Worm (Caenorhabditis elegans) whole organism, mixed stage, embryonic: ENCODE results near the gene unk-1.

ENCODE experiments used
- M03D4.4 ChIP-seq: sonication (generic microtip); optimal IDR thresholded peaks from 2 replicates; lab custom pipeline; 2017; ENCODE audit warnings: mild to moderate bottlenecking, missing genetic modification characterization, missing compliant biosample characterization
- bed-3 ChIP-seq: fragments of 200-800 bp; sonication (Bioruptor generic); optimal IDR thresholded peaks from 3 replicates; lab custom pipeline; 2018; ENCODE audit warnings: mild to moderate bottlenecking, missing genetic modification characterization, moderate library complexity, missing compliant biosample characterization
- blmp-1 ChIP-seq: fragments of 150-350 bp; optimal IDR thresholded peaks from 2 replicates; lab custom pipeline; 2014; ENCODE audit warnings: missing biosample characterization, missing genetic modification characterization
- ceh-39 ChIP-seq: fragments of 150-350 bp; optimal IDR thresholded peaks from 2 replicates; lab custom pipeline; 2014; ENCODE audit warnings: missing biosample characterization, missing genetic modification characterization
- ceh-43 ChIP-seq: fragments of 200-800 bp; sonication (Bioruptor generic); optimal IDR thresholded peaks from 2 replicates; lab custom pipeline; 2018; ENCODE audit warnings: mild to moderate bottlenecking, missing genetic modification characterization, moderate library complexity, missing compliant biosample characterization
- ceh-83 ChIP-seq: fragments of 200-800 bp; sonication (Bioruptor generic); optimal IDR thresholded peaks from 2 replicates; lab custom pipeline; 2018; ENCODE audit warnings: mild to moderate bottlenecking, missing genetic modification characterization, missing compliant biosample characterization
- ces-1 ChIP-seq: fragments of 150-350 bp; optimal IDR thresholded peaks from 2 replicates; lab custom pipeline; 2014; ENCODE audit warnings: missing biosample characterization, missing genetic modification reagents, missing genetic modification characterization
- cnd-1 ChIP-seq: fragments of 200-800 bp; sonication (Bioruptor generic); optimal IDR thresholded peaks from 2 replicates; lab custom pipeline; 2018; ENCODE audit warnings: mild to moderate bottlenecking, missing genetic modification characterization, missing compliant biosample characterization
- drap-1 ChIP-seq: fragments of 200-800 bp; sonication (Bioruptor generic); optimal IDR thresholded peaks from 3 replicates; lab custom pipeline; 2018; ENCODE audit warnings: mild to moderate bottlenecking, missing genetic modification characterization, missing compliant biosample characterization
- elt-3 ChIP-seq: fragments of 150-350 bp; optimal IDR thresholded peaks from 2 replicates; lab custom pipeline; 2014; ENCODE audit warnings: missing biosample characterization, missing genetic modification characterization
- flh-1 ChIP-seq: fragments of 200-800 bp; sonication (Bioruptor generic); optimal IDR thresholded peaks from 2 replicates; lab custom pipeline; 2018; ENCODE audit warnings: mild to moderate bottlenecking, missing genetic modification characterization, moderate library complexity, missing compliant biosample characterization
- ham-2 ChIP-seq: fragments of 200-800 bp; sonication (Bioruptor generic); optimal IDR thresholded peaks from 2 replicates; lab custom pipeline; 2018; ENCODE audit warnings: mild to moderate bottlenecking, missing genetic modification characterization, missing compliant biosample characterization
- hlh-1 ChIP-seq: fragments of 150-350 bp; optimal IDR thresholded peaks from 2 replicates; lab custom pipeline; 2014; ENCODE audit warnings: missing biosample characterization, missing genetic modification reagents, missing genetic modification characterization
- lin-13 ChIP-seq: fragments of 150-350 bp; optimal IDR thresholded peaks from 2 replicates; lab custom pipeline; 2014; ENCODE audit warnings: missing biosample characterization, missing genetic modification characterization
- lin-32 ChIP-seq: fragments of 200-800 bp; sonication (Bioruptor generic); optimal IDR thresholded peaks from 2 replicates; lab custom pipeline; 2018; ENCODE audit warnings: mild to moderate bottlenecking, missing genetic modification characterization, missing compliant biosample characterization
- mab-5 ChIP-seq: fragments of 150-350 bp; optimal IDR thresholded peaks from 2 replicates; lab custom pipeline; 2014; ENCODE audit warnings: missing biosample characterization, missing genetic modification characterization
- mep-1 ChIP-seq: fragments of 150-350 bp; optimal IDR thresholded peaks from 2 replicates; lab custom pipeline; 2017; ENCODE audit warnings: missing biosample characterization, missing genetic modification reagents, missing genetic modification characterization, inconsistent platforms
- mls-2 ChIP-seq: sonication (generic microtip); optimal IDR thresholded peaks from 2 replicates; lab custom pipeline; 2016; ENCODE audit warnings: mild to moderate bottlenecking, missing genetic modification characterization, moderate library complexity, missing compliant biosample characterization
- nhr-12 ChIP-seq: fragments of 150-350 bp; optimal IDR thresholded peaks from 2 replicates; lab custom pipeline; 2014; ENCODE audit warnings: missing biosample characterization, missing genetic modification characterization
- nhr-237 ChIP-seq: fragments of 150-350 bp; optimal IDR thresholded peaks from 2 replicates; lab custom pipeline; 2014; ENCODE audit warnings: missing biosample characterization, missing genetic modification characterization
- nhr-28 ChIP-seq: fragments of 150-350 bp; optimal IDR thresholded peaks from 2 replicates; lab custom pipeline; 2014; ENCODE audit warnings: missing biosample characterization, missing genetic modification characterization
- nhr-76 ChIP-seq: sonication (generic microtip); optimal IDR thresholded peaks from 2 replicates; lab custom pipeline; 2017; ENCODE audit warnings: missing biosample characterization, missing genetic modification characterization
- pha-4 ChIP-seq: fragments of 150-350 bp; optimal IDR thresholded peaks from 2 replicates; lab custom pipeline; 2018; ENCODE audit warnings: missing biosample characterization, missing genetic modification reagents, missing genetic modification characterization
- snpc-4 ChIP-seq: fragments of 150-350 bp; optimal IDR thresholded peaks from 2 replicates; lab custom pipeline; 2014; ENCODE audit warnings: missing biosample characterization, missing genetic modification characterization
- sptf-1 ChIP-seq: sonication (generic microtip); optimal IDR thresholded peaks from 2 replicates; lab custom pipeline; 2017; ENCODE audit warnings: mild to moderate bottlenecking, missing genetic modification characterization, moderate library complexity, missing compliant biosample characterization
- tbx-8 ChIP-seq: fragments of 200-800 bp; sonication (Bioruptor generic); optimal IDR thresholded peaks from 2 replicates; lab custom pipeline; 2018; ENCODE audit warnings: mild to moderate bottlenecking, missing genetic modification characterization, moderate library complexity, missing compliant biosample characterization
- unc-120 ChIP-seq: sonication (generic microtip); optimal IDR thresholded peaks from 2 replicates; lab custom pipeline; 2017; ENCODE audit warnings: missing genetic modification characterization, missing compliant biosample characterization; ENCODE audit not compliant: poor library complexity, severe bottlenecking
- unc-39 ChIP-seq: fragments of 150-350 bp; optimal IDR thresholded peaks from 2 replicates; lab custom pipeline; 2014; ENCODE audit warnings: missing biosample characterization, missing genetic modification characterization
- unc-62 ChIP-seq: fragments of 150-350 bp; optimal IDR thresholded peaks from 2 replicates; lab custom pipeline; 2014; ENCODE audit warnings: missing biosample characterization, missing genetic modification reagents, missing genetic modification characterization
- zip-8 ChIP-seq: fragments of 150-350 bp; optimal IDR thresholded peaks from 2 replicates; lab custom pipeline; 2014; ENCODE audit warnings: missing biosample characterization, missing genetic modification characterization
- ztf-11 ChIP-seq: fragments of 150-350 bp; optimal IDR thresholded peaks from 2 replicates; lab custom pipeline; 2014; ENCODE audit warnings: missing biosample characterization, missing genetic modification characterization

unk-1 gene

DNA sequence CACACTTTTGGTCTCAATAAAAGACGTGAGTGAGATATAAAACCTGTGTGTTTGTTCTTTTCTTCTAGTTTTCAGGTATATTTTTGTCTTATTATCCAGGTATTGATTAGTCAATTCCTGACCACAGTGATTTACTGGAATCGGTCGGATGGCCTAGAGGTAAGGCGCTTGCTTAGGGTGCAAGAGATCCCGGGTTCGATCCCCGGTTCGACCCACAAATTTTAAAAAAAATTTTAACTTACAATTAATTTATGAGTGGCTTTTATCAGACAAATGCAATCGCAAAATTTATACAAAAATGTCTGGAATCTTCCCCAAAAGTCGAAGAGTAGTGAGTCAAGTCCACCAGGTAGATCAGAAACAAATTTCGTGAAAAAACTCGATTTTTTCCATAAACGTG lies 22.6 kb downstream of the unk-1 start:
- TF ChIP-seq mep-1 (tag; lab: Kevin White, UChicago) (no peak), ztf-11 (tag; lab: Kevin White, UChicago) (no peak), nhr-76 (tag; lab: Kevin White, UChicago) (no peak), tbx-8 (no peak), elt-3 (tag; lab: Kevin White, UChicago) (no peak), unc-120 (tag; lab: Kevin White, UChicago) (no peak), ceh-83 (GFP tag; lab: Kevin White, UChicago) (no peak), hlh-1 (tag; lab: Kevin White, UChicago) (no peak), unc-39 (tag; lab: Kevin White, UChicago) (no peak), ces-1 (GFP tag; lab: Kevin White, UChicago) (no peak), blmp-1 (tag; lab: Kevin White, UChicago) (no peak), M03D4.4 (tag; lab: Kevin White, UChicago) (no peak), mls-2 (no peak), drap-1 (no peak), nhr-237 (tag; lab: Kevin White, UChicago) (no peak), lin-13 (tag; lab: Kevin White, UChicago) (no peak), nhr-28 (tag; lab: Kevin White, UChicago) (no peak), ceh-43 (GFP tag; lab: Kevin White, UChicago) (no peak), bed-3 (no peak), zip-8 (tag; lab: Kevin White, UChicago) (no peak)

DNA sequence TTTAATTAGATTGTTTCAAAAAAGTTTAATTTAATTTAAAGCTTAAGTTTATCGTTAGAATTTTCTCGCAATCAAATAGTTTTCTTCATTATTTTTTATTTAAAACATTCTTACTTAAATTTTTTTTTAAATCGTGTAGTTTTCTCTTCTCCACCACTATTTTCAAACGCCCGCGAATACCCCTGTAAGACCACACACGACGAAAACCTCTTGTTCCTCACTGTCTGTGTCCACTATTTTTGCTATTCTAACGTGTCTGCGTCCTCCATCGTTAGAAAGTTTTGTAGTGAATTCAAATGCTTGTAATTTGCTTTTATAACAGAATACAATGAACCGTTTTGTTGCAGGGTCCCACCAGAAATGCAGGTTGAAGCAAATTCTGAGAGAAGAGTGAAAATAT lies 26.2 kb downstream of the unk-1 start, which contains the start of gene xol-1:
TSS of gene xol-1 (plus strand) at position 347 of the 400 bp plus-strand sequence.
- TF ChIP-seq snpc-4 (tag; lab: Kevin White, UChicago) (no peak), mep-1 (tag; lab: Kevin White, UChicago) (peak; percentile 6)

DNA sequence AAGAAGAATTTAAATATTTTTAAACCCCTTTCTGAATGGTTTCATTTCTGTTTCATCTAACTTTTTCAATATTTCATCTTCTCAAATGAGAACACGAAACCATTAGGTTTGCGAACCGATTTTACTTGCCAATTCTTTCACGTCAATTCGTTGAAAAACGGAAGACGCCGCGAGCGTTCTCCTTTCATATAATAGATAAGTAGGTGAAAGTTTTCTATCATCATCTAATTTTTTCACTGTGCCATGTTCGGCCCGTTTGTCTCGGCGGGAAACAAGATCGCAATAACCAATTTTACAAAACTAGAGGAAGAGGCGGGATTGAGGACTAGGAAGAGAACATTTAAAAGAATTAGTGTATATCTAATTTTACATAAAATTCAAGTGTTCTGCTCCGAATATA lies 30.4 kb downstream of the unk-1 start, which contains the start of gene C18A11.4:
TSS of gene C18A11.4 (plus strand) at position 367 of the 400 bp plus-strand sequence.
- TF ChIP-seq ces-1 (GFP tag; lab: Kevin White, UChicago) = no peak
- no peak for TF ChIP-seq ham-2 (GFP tag; lab: Kevin White, UChicago)
- TF ChIP-seq bed-3 = no peak
- TF ChIP-seq M03D4.4 (tag; lab: Kevin White, UChicago) = no peak

ce11 chrX:8048637-8049036 lies 33.9 kb downstream of the unk-1 start:
- TF ChIP-seq nhr-76 (tag; lab: Kevin White, UChicago) (no peak), nhr-12 (tag; lab: Kevin White, UChicago) (no peak), pha-4 (tag; lab: Kevin White, UChicago) (no peak), ces-1 (GFP tag; lab: Kevin White, UChicago) (no peak), nhr-28 (tag; lab: Kevin White, UChicago) (no peak), M03D4.4 (tag; lab: Kevin White, UChicago) (no peak), flh-1 (GFP tag; lab: Kevin White, UChicago) (no peak), elt-3 (tag; lab: Kevin White, UChicago) (no peak)

- TF ChIP-seq unc-120 (tag; lab: Kevin White, UChicago) (peak; percentile 76), ceh-39 (tag; lab: Kevin White, UChicago) (no peak), tbx-8 (no peak), hlh-1 (tag; lab: Kevin White, UChicago) (peak; percentile 82), elt-3 (tag; lab: Kevin White, UChicago) (no peak), nhr-28 (tag; lab: Kevin White, UChicago) (no peak), mep-1 (tag; lab: Kevin White, UChicago) (no peak), nhr-76 (tag; lab: Kevin White, UChicago) (no peak), M03D4.4 (tag; lab: Kevin White, UChicago) (no peak), unc-39 (tag; lab: Kevin White, UChicago) (no peak), cnd-1 (tag; lab: Kevin White, UChicago) (peak; percentile 12), nhr-12 (tag; lab: Kevin White, UChicago) (no peak), unc-62 (GFP tag; lab: Kevin White, UChicago) (peak; percentile 63), mls-2 (no peak), ces-1 (GFP tag; lab: Kevin White, UChicago) (no peak)
Observed at ce11 chrX:8052055-8052454, 37.3 kb downstream of the unk-1 start.

DNA sequence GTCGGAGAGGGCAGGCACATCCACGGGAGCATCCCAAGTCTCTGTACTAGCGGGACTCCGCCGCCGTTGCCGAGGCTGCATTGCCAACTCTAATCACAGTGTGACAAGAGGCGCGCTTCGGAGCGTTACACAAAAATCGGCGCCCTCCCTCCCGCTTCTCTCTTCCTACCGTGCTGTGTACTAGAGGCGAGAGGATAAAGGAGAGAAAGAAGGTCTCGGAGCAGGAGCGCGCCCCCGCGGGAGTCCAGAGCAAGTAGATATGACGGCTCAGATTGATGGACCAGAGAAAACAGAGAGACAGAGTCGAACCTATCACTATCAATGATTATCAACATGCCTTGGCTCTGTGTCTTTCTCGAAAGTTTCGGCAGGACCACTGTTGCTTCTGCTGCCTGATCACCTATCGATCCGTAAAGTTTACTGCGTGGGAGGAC lies 38.2 kb downstream of the unk-1 start:
- TF ChIP-seq drap-1 = no peak
- TF ChIP-seq unc-120 (tag; lab: Kevin White, UChicago) = peak; percentile 87
- no peak for TF ChIP-seq ces-1 (GFP tag; lab: Kevin White, UChicago)
- peak; percentile 15 for TF ChIP-seq sptf-1 (tag; lab: Kevin White, UChicago)
- TF ChIP-seq nhr-28 (tag; lab: Kevin White, UChicago) = no peak
- peak; percentile 26 for TF ChIP-seq mab-5 (tag; lab: Kevin White, UChicago)
- no peak for TF ChIP-seq ceh-83 (GFP tag; lab: Kevin White, UChicago)
- no peak for TF ChIP-seq lin-32
- TF ChIP-seq hlh-1 (tag; lab: Kevin White, UChicago) = peak; percentile 80
- TF ChIP-seq elt-3 (tag; lab: Kevin White, UChicago) = no peak
- TF ChIP-seq lin-13 (tag; lab: Kevin White, UChicago) = no peak
- no peak for TF ChIP-seq bed-3
- no peak for TF ChIP-seq tbx-8
- peak; percentile 96 for TF ChIP-seq unc-62 (GFP tag; lab: Kevin White, UChicago)
- no peak for TF ChIP-seq nhr-237 (tag; lab: Kevin White, UChicago)
- no peak for TF ChIP-seq zip-8 (tag; lab: Kevin White, UChicago)
